Fruit fly (Drosophila melanogaster) S2 (cell line): Measurements from ENCODE around the gene rdog.

Source experiments
- CG8478 ChIP-seq: fragments of >200 bp; optimal IDR thresholded peaks from 2 replicates; lab custom pipeline; 2018
- CTCF ChIP-seq, 2 experiments: fragments of >200 bp; optimal IDR thresholded peaks; 2 replicates each; lab custom pipeline; 2018

The rdog gene

dm6 chr3R:29204033-29204432, 46.1 kb downstream of the rdog start, which contains the start of gene Cyt-c1L:
Gene Cyt-c1L (minus strand): TSS chr3R:29204133.
- TF ChIP-seq CG8478 (lab: Kevin White, UChicago) = no peak
- TF ChIP-seq CTCF (optimal IDR thresholded peaks at IDR 0.05; lab: Kevin White, UChicago) = no peak

dm6 chr3R:29204612-29205480, 46.9 kb downstream of the rdog start:
- no peak for TF ChIP-seq CG8478 (lab: Kevin White, UChicago)

dm6 chr3R:29206198-29207011, 48.5 kb downstream of the rdog start:
- no peak for TF ChIP-seq CTCF (optimal IDR thresholded peaks at IDR 0.05; lab: Kevin White, UChicago)
- TF ChIP-seq CG8478 (lab: Kevin White, UChicago) = no peak

dm6 chr3R:29207012-29207656, 49.2 kb downstream of the rdog start:
- TF ChIP-seq CTCF (optimal IDR thresholded peaks at IDR 0.05; lab: Kevin White, UChicago) (no peak), CG8478 (lab: Kevin White, UChicago) (no peak)

- no peak for TF ChIP-seq CG8478 (lab: Kevin White, UChicago)
- no peak for TF ChIP-seq CTCF (optimal IDR thresholded peaks at IDR 0.05; lab: Kevin White, UChicago)
These were observed 50.1 kb downstream of the rdog start for dm6 chr3R:29207996-29208395.

- TF ChIP-seq CG8478 (lab: Kevin White, UChicago) = no peak
- TF ChIP-seq CTCF (optimal IDR thresholded peaks at IDR 0.05; lab: Kevin White, UChicago) = no peak
These were observed 52.2 kb downstream of the rdog start for dm6 chr3R:29210091-29210490.

- TF ChIP-seq CG8478 (lab: Kevin White, UChicago) = no peak
- TF ChIP-seq CTCF (optimal IDR thresholded peaks at IDR 0.05; lab: Kevin White, UChicago) = no peak
These were observed 52.8 kb downstream of the rdog start for dm6 chr3R:29210542-29211393.

dm6 chr3R:29211702-29212101, 53.8 kb downstream of the rdog start:
- TF ChIP-seq CTCF (optimal IDR thresholded peaks at IDR 0.05; lab: Kevin White, UChicago) (no peak), CG8478 (lab: Kevin White, UChicago) (no peak)

dm6 chr3R:29212534-29212933, 54.6 kb downstream of the rdog start:
- TF ChIP-seq CTCF (optimal IDR thresholded peaks at IDR 0.05; lab: Kevin White, UChicago) (no peak), CG8478 (lab: Kevin White, UChicago) (no peak)

- TF ChIP-seq CTCF (optimal IDR thresholded peaks at IDR 0.05; lab: Kevin White, UChicago) = no peak
- TF ChIP-seq CG8478 (lab: Kevin White, UChicago) = no peak
These were observed 55.5 kb downstream of the rdog start for dm6 chr3R:29213416-29213815.

dm6 chr3R:29214262-29214661, 56.3 kb downstream of the rdog start:
- TF ChIP-seq CTCF (optimal IDR thresholded peaks at IDR 0.05; lab: Kevin White, UChicago) (no peak), CG8478 (lab: Kevin White, UChicago) (peak; percentile 34)
